Fruit fly (Drosophila melanogaster) whole organism, prepupa: ENCODE results near the gene mRpS30.
A peak's percentile ranks its signal among the peaks of the same experiment; 100 is the strongest.

ENCODE experiments used
- Blimp-1 ChIP-seq: fragments of 200-800 bp; sonication (Bioruptor generic); optimal IDR thresholded peaks from 3 replicates; lab custom pipeline; 2017; ENCODE audit warnings: missing biosample characterization, missing genetic modification characterization, mild to moderate bottlenecking, moderate library complexity, missing genetic modification reagents
- CG10669 ChIP-seq: fragments of 200-800 bp; sonication (Bioruptor generic); optimal IDR thresholded peaks from 3 replicates; lab custom pipeline; 2018; ENCODE audit warnings: missing biosample characterization, mild to moderate bottlenecking, missing genetic modification characterization, moderate library complexity
- CG11294 ChIP-seq: fragments of 200-800 bp; sonication (Bioruptor generic); IDR thresholded peaks from 2 replicates; pipeline ENCODE4 v1.3.6; 2022; ENCODE audit warnings: missing biosample characterization, missing genetic modification characterization
- CG15336 ChIP-seq: fragments of 200-800 bp; sonication (Bioruptor generic); IDR thresholded peaks from 2 replicates; pipeline ENCODE4 v1.3.6; 2022; ENCODE audit warnings: missing biosample characterization, missing genetic modification characterization
- CG1621 ChIP-seq: fragments of 200-800 bp; sonication (Bioruptor generic); optimal IDR thresholded peaks from 3 replicates; lab custom pipeline; 2018; ENCODE audit warnings: missing biosample characterization, mild to moderate bottlenecking, missing genetic modification characterization
- CG16779 ChIP-seq: fragments of 200-800 bp; sonication (Bioruptor generic); optimal IDR thresholded peaks from 3 replicates; lab custom pipeline; 2017; ENCODE audit warnings: missing biosample characterization, mild to moderate bottlenecking, missing genetic modification characterization
- CG3032 ChIP-seq: fragments of 200-800 bp; optimal IDR thresholded peaks from 2 replicates; lab custom pipeline; 2019; ENCODE audit warnings: missing biosample characterization, mild to moderate bottlenecking, missing genetic modification characterization, moderate library complexity
- CG31627 ChIP-seq: fragments of 200-800 bp; sonication (Bioruptor generic); optimal IDR thresholded peaks from 3 replicates; lab custom pipeline; 2016; ENCODE audit warnings: missing biosample characterization, missing genetic modification characterization
- CG32006 ChIP-seq: fragments of 200-800 bp; sonication (Bioruptor generic); optimal IDR thresholded peaks from 3 replicates; lab custom pipeline; 2017; ENCODE audit warnings: missing biosample characterization, mild to moderate bottlenecking, missing genetic modification characterization
- CG3919 ChIP-seq: fragments of 200-800 bp; sonication (Bioruptor generic); optimal IDR thresholded peaks from 3 replicates; lab custom pipeline; 2016; ENCODE audit warnings: missing biosample characterization, missing genetic modification characterization
- CG4318 ChIP-seq: fragments of 200-800 bp; sonication (Bioruptor generic); optimal IDR thresholded peaks from 3 replicates; lab custom pipeline; 2017; ENCODE audit warnings: missing biosample characterization, mild to moderate bottlenecking, missing genetic modification characterization
- CG6163 ChIP-seq: fragments of 200-800 bp; sonication (Bioruptor generic); IDR thresholded peaks from 3 replicates; pipeline ENCODE4 v1.3.6; 2022; ENCODE audit warnings: missing biosample characterization, missing genetic modification characterization
- CG6276 ChIP-seq: fragments of 200-800 bp; sonication (Bioruptor generic); optimal IDR thresholded peaks from 2 replicates; lab custom pipeline; 2017; ENCODE audit warnings: missing biosample characterization, mild to moderate bottlenecking, missing genetic modification characterization
- CG6808 ChIP-seq: fragments of 200-800 bp; sonication (Bioruptor generic); optimal IDR thresholded peaks from 3 replicates; lab custom pipeline; 2017; ENCODE audit warnings: missing biosample characterization, missing genetic modification characterization, mild to moderate bottlenecking, moderate library complexity, missing genetic modification reagents
- CG7368 ChIP-seq: fragments of 200-800 bp; sonication (Bioruptor generic); optimal IDR thresholded peaks from 3 replicates; lab custom pipeline; 2016; ENCODE audit warnings: missing biosample characterization, missing genetic modification characterization
- CG8119 ChIP-seq: fragments of 200-800 bp; sonication (Bioruptor generic); IDR thresholded peaks from 3 replicates; pipeline ENCODE4 v1.3.6; 2022; ENCODE audit warnings: missing biosample characterization, missing genetic modification characterization
- CG8319 ChIP-seq: fragments of 200-800 bp; sonication (Bioruptor generic); optimal IDR thresholded peaks from 3 replicates; lab custom pipeline; 2016; ENCODE audit warnings: missing biosample characterization, missing genetic modification characterization
- Eip78C ChIP-seq: fragments of 200-800 bp; sonication (Bioruptor generic); peaks from one replicate; lab custom pipeline; 2016; ENCODE audit warnings: missing biosample characterization, missing genetic modification characterization
- Eip93F ChIP-seq: fragments of 200-800 bp; sonication (Bioruptor generic); optimal IDR thresholded peaks from 2 replicates; lab custom pipeline; 2016; ENCODE audit warnings: missing biosample characterization, mild to moderate bottlenecking, missing genetic modification characterization
- Ets21C ChIP-seq: fragments of 200-800 bp; sonication (Bioruptor generic); optimal IDR thresholded peaks from 3 replicates; lab custom pipeline; 2016; ENCODE audit warnings: missing biosample characterization, missing genetic modification characterization
- Ets96B ChIP-seq: fragments of 200-800 bp; optimal IDR thresholded peaks from 2 replicates; lab custom pipeline; 2019; ENCODE audit warnings: missing biosample characterization, mild to moderate bottlenecking, missing genetic modification characterization, moderate library complexity
- Gug ChIP-seq: fragments of 200-800 bp; sonication (Bioruptor generic); IDR thresholded peaks from 2 replicates; pipeline ENCODE4 v1.3.6; 2022; ENCODE audit warnings: missing biosample characterization, missing genetic modification characterization
- Hr4 ChIP-seq: fragments of 200-800 bp; sonication (Bioruptor generic); optimal IDR thresholded peaks from 3 replicates; lab custom pipeline; 2016; ENCODE audit warnings: missing biosample characterization, missing genetic modification characterization
- OdsH ChIP-seq: fragments of 200-800 bp; sonication (Bioruptor generic); optimal IDR thresholded peaks from 3 replicates; lab custom pipeline; 2016; ENCODE audit warnings: missing biosample characterization, missing genetic modification characterization
- Smox ChIP-seq: fragments of 200-800 bp; sonication (Bioruptor generic); optimal IDR thresholded peaks from 3 replicates; lab custom pipeline; 2016; ENCODE audit warnings: missing biosample characterization, missing genetic modification characterization
- Sox102F ChIP-seq: fragments of 200-800 bp; sonication (Bioruptor generic); optimal IDR thresholded peaks from 2 replicates; lab custom pipeline; 2016; ENCODE audit warnings: missing biosample characterization, mild to moderate bottlenecking, missing genetic modification characterization
- acj6 ChIP-seq: fragments of 200-800 bp; sonication (Bioruptor generic); optimal IDR thresholded peaks from 3 replicates; lab custom pipeline; 2016; ENCODE audit warnings: missing biosample characterization, missing genetic modification characterization
- esn ChIP-seq: fragments of 200-800 bp; sonication (Bioruptor generic); optimal IDR thresholded peaks from 2 replicates; lab custom pipeline; 2016; ENCODE audit warnings: missing biosample characterization, mild to moderate bottlenecking, missing genetic modification characterization, moderate library complexity
- fd59A ChIP-seq: fragments of 200-800 bp; sonication (Bioruptor generic); optimal IDR thresholded peaks from 2 replicates; lab custom pipeline; 2017; ENCODE audit warnings: missing biosample characterization, mild to moderate bottlenecking, missing genetic modification characterization, missing genetic modification reagents
- fkh ChIP-seq: fragments of 200-800 bp; sonication (Bioruptor generic); optimal IDR thresholded peaks from 3 replicates; lab custom pipeline; 2017; ENCODE audit warnings: missing biosample characterization, mild to moderate bottlenecking, missing genetic modification characterization, moderate library complexity
- net ChIP-seq: fragments of 200-800 bp; sonication (Bioruptor generic); optimal IDR thresholded peaks from 3 replicates; lab custom pipeline; 2016; ENCODE audit warnings: missing biosample characterization, missing genetic modification characterization
- salr ChIP-seq, 2 experiments: fragments of 200-800 bp; sonication (Bioruptor generic); optimal IDR thresholded peaks; 3 replicates each; lab custom pipeline; 2016 to 2018; ENCODE audit warnings: missing biosample characterization in 2 of 2, missing genetic modification characterization in 2 of 2, mild to moderate bottlenecking in 1 of 2
- ss ChIP-seq, 2 experiments: fragments of 200-800 bp; sonication (Bioruptor generic); optimal IDR thresholded peaks; 2 replicates in 1 of 2; 3 replicates in 1 of 2; lab custom pipeline; 2017 to 2018; ENCODE audit warnings: mild to moderate bottlenecking in 2 of 2, missing biosample characterization in 2 of 2, missing genetic modification characterization in 2 of 2, moderate library complexity in 1 of 2
- svp ChIP-seq: fragments of 200-800 bp; sonication (Bioruptor generic); peaks from one replicate; lab custom pipeline; 2016; ENCODE audit warnings: missing biosample characterization, missing genetic modification characterization
- topi ChIP-seq: fragments of 200-800 bp; sonication (Bioruptor generic); optimal IDR thresholded peaks from 3 replicates; lab custom pipeline; 2016; ENCODE audit warnings: missing biosample characterization, missing genetic modification characterization
- vri ChIP-seq: fragments of 200-800 bp; sonication (Bioruptor generic); optimal IDR thresholded peaks from 3 replicates; lab custom pipeline; 2016; ENCODE audit warnings: missing biosample characterization, mild to moderate bottlenecking, missing genetic modification characterization

Gene mRpS30

DNA sequence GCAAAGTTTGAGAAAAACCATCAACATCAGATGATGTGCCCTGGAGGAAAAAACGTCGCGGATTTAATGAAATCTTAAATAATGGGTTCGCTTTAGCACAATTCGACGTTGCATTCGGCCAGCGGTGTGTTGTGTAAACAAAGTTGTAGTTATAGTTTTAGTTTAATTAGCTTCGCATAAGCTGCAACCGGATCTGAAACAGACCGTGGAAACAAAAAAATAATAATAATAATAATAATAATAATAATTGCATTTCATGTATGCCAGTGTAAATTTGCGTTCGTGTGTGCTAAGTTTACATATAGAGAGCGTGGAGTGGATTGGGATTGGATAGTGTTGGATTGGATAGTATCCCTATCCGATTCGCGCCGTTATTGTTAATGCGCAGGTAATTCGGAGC is 18.9 kb downstream of the mRpS30 start (continued):
- TF ChIP-seq CG8319 (no peak), Eip78C (peak; percentile 60), Ets96B (tag; lab: Kevin White, UChicago) (peak; percentile 19), net (GFP tag; lab: Kevin White, UChicago) (no peak), Sox102F (GFP tag; lab: Kevin White, UChicago) (no peak), vri (GFP tag; lab: Kevin White, UChicago) (no peak), CG6163 (0 out of 3 replicates have a peak, but pooled peaks have one; percentile 46), Hr4 (GFP tag; lab: Kevin White, UChicago) (no peak), CG15336 (peak; percentile 60), CG16779 (tag; lab: Kevin White, UChicago) (no peak), salr (GFP tag; optimal IDR thresholded peaks at IDR 0.05; lab: Kevin White, UChicago) (no peak), CG4318 (GFP tag; lab: Kevin White, UChicago) (no peak), CG1621 (peak; percentile 26), Ets21C (GFP tag; lab: Kevin White, UChicago) (no peak), CG6808 (GFP tag; lab: Kevin White, UChicago) (no peak), Blimp-1 (GFP tag; lab: Kevin White, UChicago) (no peak), Gug (no peak), OdsH (GFP tag; lab: Kevin White, UChicago) (no peak), CG7368 (no peak), topi (no peak), CG32006 (GFP tag; lab: Kevin White, UChicago) (peak; percentile 39)
- TF ChIP-seq, all 60 proteins: peak for 18

dm6 chrX:15805523-15805922 is 19.7 kb downstream of the mRpS30 start:
- TF ChIP-seq acj6 (GFP tag; lab: Kevin White, UChicago): no peak
- TF ChIP-seq fkh: peak; percentile 67
- TF ChIP-seq, all 60 proteins: peak for 1

dm6 chrX:15807915-15808314 is 22.1 kb downstream of the mRpS30 start:
- TF ChIP-seq Smox (GFP tag; lab: Kevin White, UChicago) (no peak), CG11294 (no peak), Eip93F (GFP tag; lab: Kevin White, UChicago) (no peak), ss (GFP tag; optimal IDR thresholded peaks at IDR 0.05; lab: Kevin White, UChicago) (no peak), CG3919 (GFP tag; lab: Kevin White, UChicago) (no peak)

- no peak for TF ChIP-seq acj6 (GFP tag; lab: Kevin White, UChicago)
- TF ChIP-seq CG8119 (GFP tag; lab: Robert Waterston, UW): no peak
- TF ChIP-seq svp: no peak
- TF ChIP-seq fkh: no peak
- TF ChIP-seq CG6808 (GFP tag; lab: Kevin White, UChicago): no peak
- TF ChIP-seq esn (GFP tag; lab: Kevin White, UChicago): no peak
- no peak for TF ChIP-seq net (GFP tag; lab: Kevin White, UChicago)
- TF ChIP-seq fd59A (GFP tag; lab: Kevin White, UChicago): no peak
- no peak for TF ChIP-seq OdsH (GFP tag; lab: Kevin White, UChicago)
- TF ChIP-seq CG3919 (GFP tag; lab: Kevin White, UChicago): no peak
- TF ChIP-seq CG31627 (GFP tag; lab: Kevin White, UChicago): no peak
- no peak for TF ChIP-seq CG6276 (GFP tag; lab: Kevin White, UChicago)
- TF ChIP-seq CG10669: no peak
- TF ChIP-seq Ets96B (tag; lab: Kevin White, UChicago): no peak
- no peak for TF ChIP-seq Eip78C
- no peak for TF ChIP-seq CG32006 (GFP tag; lab: Kevin White, UChicago)
- no peak for TF ChIP-seq CG15336
- TF ChIP-seq CG3032 (tag; lab: Kevin White, UChicago): no peak
- TF ChIP-seq, all 60 proteins: peak for 0
Measured at dm6 chrX:15809255-15809654, 23.4 kb downstream of the mRpS30 start, which contains the start of gene CG8509. Gene CG8509, plus strand, starts transcription at chrX:15809555.
